Fruit fly (Drosophila melanogaster) whole organism, wandering third instar larva: ENCODE measurements around the gene CG13029.

Experiments used
- CG32264 ChIP-seq: fragments of 200-800 bp; sonication (Bioruptor generic); optimal IDR thresholded peaks from 2 replicates; lab custom pipeline; 2016; ENCODE audit warnings: missing biosample characterization, missing genetic modification characterization
- Hnf4 ChIP-seq: fragments of 200-800 bp; sonication (Bioruptor generic); optimal IDR thresholded peaks from 2 replicates; lab custom pipeline; 2016; ENCODE audit warnings: missing biosample characterization, mild to moderate bottlenecking, missing genetic modification characterization
- br ChIP-seq: fragments of 200-800 bp; sonication (Bioruptor generic); optimal IDR thresholded peaks from 2 replicates; lab custom pipeline; 2016; ENCODE audit warnings: missing biosample characterization, missing genetic modification characterization
- dmrt93B ChIP-seq: fragments of 200-800 bp; sonication (Bioruptor generic); optimal IDR thresholded peaks from 2 replicates; lab custom pipeline; 2018; ENCODE audit warnings: missing biosample characterization, mild to moderate bottlenecking, missing genetic modification characterization
- dsf ChIP-seq: sonication (Bioruptor generic); optimal IDR thresholded peaks from 2 replicates; lab custom pipeline; 2016; ENCODE audit warnings: missing biosample characterization, missing genetic modification characterization, borderline replicate concordance
- sv ChIP-seq: fragments of 200-800 bp; sonication (Bioruptor generic); optimal IDR thresholded peaks from 3 replicates; lab custom pipeline; 2016; ENCODE audit warnings: missing biosample characterization, missing genetic modification characterization
- tai ChIP-seq: sonication (Bioruptor generic); optimal IDR thresholded peaks from 2 replicates; lab custom pipeline; 2016; ENCODE audit warnings: missing biosample characterization, missing genetic modification characterization
- usp ChIP-seq: fragments of >200 bp; optimal IDR thresholded peaks from 2 replicates; lab custom pipeline; 2017; ENCODE audit warnings: missing biosample characterization, missing genetic modification characterization

DNA sequence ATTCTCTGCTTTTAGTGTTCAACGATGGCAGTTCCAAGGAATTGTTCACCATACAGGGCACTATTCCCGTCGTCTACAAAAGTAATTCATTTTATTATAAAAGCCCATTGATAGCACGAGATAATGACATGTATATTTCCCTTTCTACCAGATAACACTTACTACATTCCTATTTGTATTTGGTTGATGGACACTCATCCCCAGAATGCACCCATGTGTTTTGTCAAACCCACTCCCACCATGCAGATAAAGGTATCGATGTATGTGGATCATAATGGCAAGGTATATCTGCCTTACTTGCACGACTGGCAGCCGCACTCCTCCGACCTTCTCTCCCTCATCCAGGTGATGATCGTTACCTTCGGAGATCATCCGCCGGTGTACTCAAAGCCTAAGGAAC is 17.5 kb upstream of the CG13029 start:
- TF ChIP-seq Hnf4 (GFP tag; lab: Kevin White, UChicago) (no peak), CG32264 (GFP tag; lab: Kevin White, UChicago) (no peak), tai (GFP tag; lab: Kevin White, UChicago) (no peak), usp (GFP tag; lab: Kevin White, UChicago) (no peak), sv (no peak), dmrt93B (no peak), dsf (GFP tag; lab: Kevin White, UChicago) (no peak), br (GFP tag; lab: Kevin White, UChicago) (no peak)
